Worm (Caenorhabditis elegans) whole organism, L4 larva: ENCODE data around the gene scrm-8.
"Not testable (repeated sequence)": the region's sequence is repeated elsewhere in the genome, so short reads cannot be mapped to it uniquely, and the experiment has no call there.

ENCODE experiments used
- R02D3.7 ChIP-seq: fragments of 150-350 bp; sonication (generic microtip); optimal IDR thresholded peaks from 3 replicates; lab custom pipeline; 2014; ENCODE audit warnings: missing biosample characterization, missing genetic modification characterization
- Y48G9A.11 ChIP-seq: fragments of 200-800 bp; sonication (Bioruptor generic); IDR thresholded peaks from 2 replicates; pipeline ENCODE4 v1.3.6; 2022; ENCODE audit warnings: missing genetic modification reagents, missing genetic modification characterization, missing compliant biosample characterization
- daf-16 ChIP-seq, 3 experiments: sonication (generic microtip); optimal IDR thresholded peaks; 2 replicates each; lab custom pipeline; 2016 to 2017; ENCODE audit warnings: missing genetic modification characterization in 3 of 3, missing genetic modification reagents in 3 of 3, mild to moderate bottlenecking in 2 of 3, missing compliant biosample characterization in 2 of 3, missing biosample characterization in 1 of 3, moderate library complexity in 1 of 3
- dmd-8 ChIP-seq: fragments of 200-800 bp; sonication (Bioruptor generic); IDR thresholded peaks from 2 replicates; pipeline ENCODE4 v1.3.6; 2022; ENCODE audit warnings: missing genetic modification characterization, missing compliant biosample characterization
- duxl-1 ChIP-seq: sonication (generic microtip); optimal IDR thresholded peaks from 2 replicates; lab custom pipeline; 2016; ENCODE audit warnings: mild to moderate bottlenecking, missing genetic modification characterization, moderate library complexity, missing compliant biosample characterization; ENCODE audit not compliant: poor library complexity
- lin-13 ChIP-seq: fragments of 150-350 bp; optimal IDR thresholded peaks from 2 replicates; lab custom pipeline; 2014; ENCODE audit warnings: missing biosample characterization, missing genetic modification reagents, missing genetic modification characterization
- mdl-1 ChIP-seq, 2 experiments: fragments of 150-350 bp in 1 of 2; sonication (generic microtip) in 1 of 2; optimal IDR thresholded peaks; 2 replicates each; lab custom pipeline; 2014 to 2017; ENCODE audit warnings: missing biosample characterization in 2 of 2, missing genetic modification characterization in 2 of 2
- nhr-11 ChIP-seq: fragments of 150-350 bp; optimal IDR thresholded peaks from 2 replicates; lab custom pipeline; 2014; ENCODE audit warnings: missing biosample characterization, missing genetic modification characterization
- nhr-111 ChIP-seq: fragments of 200-800 bp; sonication (Bioruptor generic); optimal IDR thresholded peaks from 2 replicates; lab custom pipeline; 2018; ENCODE audit warnings: mild to moderate bottlenecking, missing genetic modification characterization, missing compliant biosample characterization
- vab-7 ChIP-seq: fragments of 200-800 bp; sonication (Bioruptor generic); IDR thresholded peaks from 2 replicates; pipeline ENCODE4 v1.3.6; 2022; ENCODE audit warnings: missing genetic modification reagents, missing genetic modification characterization, missing compliant biosample characterization

ce11 chrIV:4186099-4186498 is 21.6 kb downstream of the scrm-8 start, which contains the start of gene K08D10.11:
- not testable (repeated sequence) for TF ChIP-seq mdl-1 (tag; optimal IDR thresholded peaks at IDR 0.05; lab: Kevin White, UChicago); daf-16 (GFP tag; optimal IDR thresholded peaks at IDR 0.05; lab: Kevin White, UChicago); daf-16 (tag; optimal IDR thresholded peaks at IDR 0.05; lab: Kevin White, UChicago); vab-7; duxl-1 (tag; lab: Kevin White, UChicago); nhr-11 (tag; lab: Kevin White, UChicago); R02D3.7 (tag; lab: Kevin White, UChicago); lin-13 (GFP tag; lab: Kevin White, UChicago); dmd-8 (GFP tag; lab: Robert Waterston, UW); nhr-111 (GFP tag; lab: Kevin White, UChicago); Y48G9A.11 (GFP tag; lab: Robert Waterston, UW)
